Worm (Caenorhabditis elegans): Measurements from ENCODE around the gene swsn-7.

DNA sequence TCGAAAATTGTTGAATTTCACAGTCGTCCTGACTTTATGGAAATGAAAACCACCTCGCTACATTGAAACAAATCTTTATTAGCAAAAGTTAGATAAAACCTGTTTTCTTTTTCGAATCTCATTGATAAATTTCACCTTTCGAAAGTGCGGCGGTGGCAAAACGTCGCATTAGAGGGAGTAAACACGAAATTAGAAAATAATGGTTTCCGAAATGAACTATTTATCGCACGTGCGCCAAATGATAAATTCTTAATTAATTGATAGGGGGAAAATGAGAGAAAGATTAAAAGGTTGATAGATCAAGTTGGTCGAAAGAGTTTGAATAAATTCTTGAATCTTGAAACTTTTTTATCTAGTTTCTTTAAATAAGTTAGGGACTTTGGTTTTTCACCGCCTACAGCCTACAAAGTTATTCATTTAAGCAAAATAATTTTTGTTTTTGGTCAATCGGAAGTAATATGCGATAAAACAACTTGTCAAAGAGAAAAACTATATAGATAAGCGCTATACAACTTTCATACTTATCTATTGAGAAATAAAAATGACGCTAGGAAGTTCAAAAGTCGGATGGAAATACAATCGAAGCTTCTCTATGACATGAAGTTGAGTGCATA is 43.6 kb upstream of the swsn-7 start:
- no peak for TF ChIP-seq unc-62 (GFP tag; optimal IDR thresholded peaks at IDR 0.05 in 1 of 2)
- TF ChIP-seq unc-62 (tag; optimal IDR thresholded peaks at IDR 0.05) = no peak
- no peak for TF ChIP-seq fkh-10 (GFP tag; optimal IDR thresholded peaks at IDR 0.05)
